Worm (Caenorhabditis elegans): ENCODE measurements around the gene acl-1.

The acl-1 gene

DNA sequence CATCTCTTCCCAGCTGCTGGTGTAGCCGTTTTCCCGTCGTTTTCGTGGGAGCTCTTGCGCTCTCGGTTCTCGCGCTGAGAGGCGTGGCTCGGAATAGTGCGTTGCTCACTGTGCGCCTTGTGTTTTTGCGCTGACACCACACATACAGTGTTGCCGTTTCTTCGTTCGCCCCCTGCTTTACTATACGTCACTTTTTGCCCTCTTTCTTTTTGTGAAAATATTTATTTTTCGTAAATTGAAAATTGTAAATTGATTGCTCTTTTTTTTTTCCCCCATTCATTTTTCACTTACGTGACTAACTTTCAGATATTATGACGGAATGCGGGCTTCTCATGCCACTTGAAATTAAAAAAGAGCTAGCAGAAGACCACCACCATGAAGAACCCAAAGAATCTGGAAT is 29.1 kb downstream of the acl-1 start, which contains the start of gene gmeb-2:
Gene gmeb-2, plus strand, starts transcription at position 301 of the 400 bp plus-strand sequence.
- TF ChIP-seq nhr-232 (tag; optimal IDR thresholded peaks at IDR 0.05) (no peak), ceh-22 (tag; optimal IDR thresholded peaks at IDR 0.05) (no peak), ceh-45 (GFP tag; IDR thresholded peaks at IDR 0.05) (no peak), ama-1 (optimal IDR thresholded peaks at IDR 0.05) (no peak), ttx-3 (tag; optimal IDR thresholded peaks at IDR 0.05) (no peak), ceh-31 (tag; optimal IDR thresholded peaks at IDR 0.05) (no peak), hlh-8 (tag; optimal IDR thresholded peaks at IDR 0.05) (no peak), ceh-9 (tag; optimal IDR thresholded peaks at IDR 0.05) (no peak), nfya-1 (tag; optimal IDR thresholded peaks at IDR 0.05) (no peak), elt-2 (tag; optimal IDR thresholded peaks at IDR 0.05) (no peak)

DNA sequence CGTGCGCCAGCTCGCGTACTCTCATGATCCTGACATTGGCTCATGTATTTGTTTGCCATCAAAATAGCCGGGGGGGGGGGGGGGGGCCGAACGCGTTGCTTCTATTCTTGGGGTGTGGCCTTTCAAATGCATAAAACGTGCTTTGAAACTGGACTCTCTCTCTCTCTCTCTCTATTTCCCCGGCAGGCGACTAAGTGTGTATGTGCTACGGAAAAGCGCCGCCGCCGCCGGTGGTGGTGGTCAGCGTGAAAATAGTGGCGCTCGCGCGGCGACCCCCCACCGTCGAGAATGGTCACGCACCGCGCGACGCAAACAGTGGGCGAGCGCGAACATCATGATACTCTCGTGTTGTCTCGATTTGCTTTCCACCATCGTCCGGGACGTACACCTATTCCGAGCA is 31.3 kb downstream of the acl-1 start:
- TF ChIP-seq ref-2 (tag; optimal IDR thresholded peaks at IDR 0.05) (peak; percentile 26), pha-2 (tag; optimal IDR thresholded peaks at IDR 0.05) (peak; percentile 29), ceh-18 (tag; optimal IDR thresholded peaks at IDR 0.05) (no peak), ceh-34 (tag; optimal IDR thresholded peaks at IDR 0.05) (peak; percentile 54), ceh-9 (tag; optimal IDR thresholded peaks at IDR 0.05) (no peak), ceh-31 (tag; optimal IDR thresholded peaks at IDR 0.05) (no peak), zip-5 (tag; optimal IDR thresholded peaks at IDR 0.05) (no peak)

DNA sequence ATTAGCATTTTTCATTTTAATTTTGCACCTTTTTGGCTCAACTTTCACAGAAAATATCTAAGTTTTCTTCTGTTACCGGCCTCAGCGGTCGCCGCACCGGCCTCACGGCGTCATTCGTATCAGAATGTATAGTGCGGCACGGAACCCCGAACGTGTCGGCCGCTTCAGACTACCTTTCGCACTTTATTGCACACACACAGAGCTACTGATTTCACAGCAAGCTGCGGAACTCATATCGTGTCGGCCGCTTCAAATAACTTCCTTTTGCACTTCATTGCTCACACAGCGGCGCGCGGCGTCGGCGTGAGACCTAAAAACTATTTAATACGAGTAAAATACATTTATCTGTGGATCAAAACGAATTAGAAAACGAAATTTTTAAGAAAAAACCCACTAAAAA is 34.8 kb downstream of the acl-1 start:
- TF ChIP-seq unc-3 (GFP tag; conservative IDR thresholded peaks at IDR 0.05) (no peak), unc-3 (tag; optimal IDR thresholded peaks at IDR 0.05) (no peak)

DNA sequence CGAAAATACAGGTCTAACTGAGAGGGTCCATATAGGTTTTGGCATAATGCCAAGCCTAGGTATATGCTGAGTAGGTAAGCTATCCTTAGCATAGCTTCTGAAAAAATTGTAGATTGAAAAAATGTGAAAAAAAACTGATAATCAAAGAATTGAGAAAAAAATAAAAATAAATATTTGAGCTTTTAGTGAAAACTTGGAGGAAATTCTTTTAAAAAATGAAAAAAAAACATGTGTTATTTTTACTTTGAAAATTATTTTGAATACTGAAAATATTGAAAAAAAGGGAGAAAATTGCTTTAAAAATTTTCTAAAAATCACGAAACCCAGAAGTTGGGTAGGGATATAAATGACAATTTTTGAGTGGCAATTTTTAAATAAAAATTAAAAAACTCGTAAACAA is 37.8 kb downstream of the acl-1 start, which contains the start of gene F53H4.3:
Gene F53H4.3, minus strand, starts transcription at position 101 of the 400 bp plus-strand sequence.
- TF ChIP-seq hlh-30 (tag; optimal IDR thresholded peaks at IDR 0.05; ENCODE audit: insufficient read depth) (no peak), ets-4 (tag; optimal IDR thresholded peaks at IDR 0.05) (no peak), sox-2 (GFP tag; IDR thresholded peaks at IDR 0.05) (no peak), ceh-45 (GFP tag; IDR thresholded peaks at IDR 0.05) (no peak), lim-6 (tag; optimal IDR thresholded peaks at IDR 0.05) (no peak), hlh-15 (tag; optimal IDR thresholded peaks at IDR 0.05) (no peak), unc-86 (tag; optimal IDR thresholded peaks at IDR 0.05) (no peak), K02D7.2 (tag; optimal IDR thresholded peaks at IDR 0.05) (no peak), ceh-2 (tag; optimal IDR thresholded peaks at IDR 0.05) (no peak), hlh-6 (tag; optimal IDR thresholded peaks at IDR 0.05) (no peak), nhr-232 (tag; optimal IDR thresholded peaks at IDR 0.05) (no peak)

DNA sequence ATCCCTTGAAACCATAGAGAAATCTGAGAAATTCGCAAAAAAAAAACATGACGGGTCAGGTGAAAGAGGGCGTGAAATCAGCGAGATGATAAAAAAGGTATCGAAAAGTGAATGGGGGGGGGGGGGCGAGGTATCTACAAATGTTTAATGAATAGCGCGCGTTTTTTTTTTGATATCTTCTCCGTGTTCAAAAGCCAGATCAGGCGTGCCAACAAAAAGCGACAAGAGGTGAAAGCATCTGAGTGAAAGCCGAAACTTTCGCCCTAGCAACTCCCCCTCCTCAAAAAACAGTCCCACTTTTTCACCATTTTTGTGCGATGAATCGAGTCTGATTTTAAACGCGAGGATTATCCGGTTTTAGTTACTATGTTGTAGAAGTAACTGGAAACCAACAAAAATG is 38.3 kb downstream of the acl-1 start:
- TF ChIP-seq hlh-15 (tag; optimal IDR thresholded peaks at IDR 0.05) = no peak
- TF ChIP-seq tbx-2 (tag; optimal IDR thresholded peaks at IDR 0.05) = no peak
- TF ChIP-seq unc-3 (GFP tag; conservative IDR thresholded peaks at IDR 0.05) = no peak
- no peak for TF ChIP-seq unc-3 (tag; optimal IDR thresholded peaks at IDR 0.05)
- no peak for TF ChIP-seq eyg-1 (tag; optimal IDR thresholded peaks at IDR 0.05)
- TF ChIP-seq zip-5 (tag; optimal IDR thresholded peaks at IDR 0.05) = no peak
- TF ChIP-seq ceh-22 (tag; optimal IDR thresholded peaks at IDR 0.05) = no peak
- TF ChIP-seq ttx-3 (tag; optimal IDR thresholded peaks at IDR 0.05) = no peak
- TF ChIP-seq sox-4 (tag; optimal IDR thresholded peaks at IDR 0.05) = no peak
- no peak for TF ChIP-seq Y22D7AL.16 (tag; optimal IDR thresholded peaks at IDR 0.05)
- no peak for TF ChIP-seq odd-2 (tag; optimal IDR thresholded peaks at IDR 0.05)
- TF ChIP-seq ceh-30 (tag; optimal IDR thresholded peaks at IDR 0.05) = no peak

DNA sequence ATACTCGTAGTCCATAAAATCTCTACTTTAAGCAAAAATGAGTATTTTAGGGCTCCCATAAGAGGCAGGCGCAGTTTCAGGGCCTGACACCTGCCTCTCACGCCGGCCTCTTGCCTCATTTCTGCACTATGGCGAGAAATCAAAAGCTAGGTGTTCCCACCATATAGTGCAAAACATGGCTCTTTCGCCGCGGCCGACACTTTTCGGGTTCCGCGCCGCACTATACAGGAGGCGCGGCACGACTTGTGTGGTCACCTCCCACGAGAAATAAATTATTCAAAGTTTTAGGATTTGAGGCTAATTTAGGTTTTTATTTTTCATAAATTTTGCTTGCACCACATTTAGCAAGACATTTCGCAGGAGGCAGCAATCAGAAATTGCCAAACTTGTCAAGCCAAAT is 42.8 kb downstream of the acl-1 start:
- TF ChIP-seq dve-1 (tag; optimal IDR thresholded peaks at IDR 0.05) = no peak
- TF ChIP-seq pha-2 (tag; optimal IDR thresholded peaks at IDR 0.05) = no peak
- TF ChIP-seq ceh-22 (tag; optimal IDR thresholded peaks at IDR 0.05) = no peak
- no peak for TF ChIP-seq pag-3 (tag; optimal IDR thresholded peaks at IDR 0.05; ENCODE audit: borderline replicate concordance)
- no peak for TF ChIP-seq rnt-1 (tag; optimal IDR thresholded peaks at IDR 0.05)
- TF ChIP-seq hlh-30 (tag; optimal IDR thresholded peaks at IDR 0.05; ENCODE audit: insufficient read depth) = no peak
- no peak for TF ChIP-seq ceh-6 (GFP tag; optimal IDR thresholded peaks at IDR 0.05)
- no peak for TF ChIP-seq nhr-232 (tag; optimal IDR thresholded peaks at IDR 0.05)
- TF ChIP-seq hlh-8 (tag; optimal IDR thresholded peaks at IDR 0.05) = no peak
- TF ChIP-seq nfya-1 (tag; optimal IDR thresholded peaks at IDR 0.05) = no peak
- TF ChIP-seq ceh-18 (tag; optimal IDR thresholded peaks at IDR 0.05) = no peak
- TF ChIP-seq ahr-1 (tag; optimal IDR thresholded peaks at IDR 0.05) = no peak
- TF ChIP-seq hlh-13 (GFP tag; optimal IDR thresholded peaks at IDR 0.05) = no peak

All from whole organism, late embryonic.